Worm (Caenorhabditis elegans): ENCODE results near the gene fbxb-46.

DNA sequence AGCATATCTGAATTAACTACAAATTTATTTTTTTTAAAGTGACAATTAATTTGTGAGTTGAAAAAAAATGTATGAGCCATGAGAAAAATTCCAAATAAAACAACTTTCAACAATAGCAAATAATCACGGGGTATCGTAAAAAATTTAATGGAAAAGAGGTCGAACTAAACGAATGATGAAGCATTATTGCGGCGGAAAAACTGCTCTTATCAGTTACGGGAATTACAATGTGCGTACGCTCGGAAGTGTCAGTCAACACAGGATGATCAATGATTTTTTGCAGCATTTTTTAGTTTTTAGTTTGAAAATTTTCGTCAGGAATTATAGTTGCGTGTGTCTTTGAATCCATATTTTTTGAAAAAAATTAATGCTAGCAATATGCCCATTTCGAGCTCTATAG is 5.8 kb upstream of the fbxb-46 start:
- no peak for TF ChIP-seq hmg-4 (GFP tag; optimal IDR thresholded peaks at IDR 0.05)
- no peak for TF ChIP-seq ama-1 (optimal IDR thresholded peaks at IDR 0.05)
- no peak for TF ChIP-seq pes-1 (GFP tag; IDR thresholded peaks at IDR 0.05)
- no peak for TF ChIP-seq hmbx-1 (tag; optimal IDR thresholded peaks at IDR 0.05)
- TF ChIP-seq scrt-1 (GFP tag; IDR thresholded peaks at IDR 0.05), result no peak
- no peak for TF ChIP-seq F13C5.2 (tag; optimal IDR thresholded peaks at IDR 0.05)
- no peak for TF ChIP-seq tra-4 (tag; optimal IDR thresholded peaks at IDR 0.05)
